Worm (Caenorhabditis elegans) whole organism, L1 larva: ENCODE data around the gene sri-57.
"Not testable (repeated sequence)": the region's sequence is repeated elsewhere in the genome, so short reads cannot be mapped to it uniquely, and the experiment has no call there.

ENCODE experiments used
- F16B12.6 ChIP-seq: fragments of 150-350 bp; optimal IDR thresholded peaks from 2 replicates; lab custom pipeline; 2014; ENCODE audit warnings: missing biosample characterization, missing genetic modification characterization
- ama-1 ChIP-seq: fragments of 150-350 bp; optimal IDR thresholded peaks from 2 replicates; lab custom pipeline; 2014
- dpl-1 ChIP-seq, 3 experiments: fragments of 150-350 bp in 2 of 3; sonication (generic microtip) in 1 of 3; optimal IDR thresholded peaks; 2 replicates each; lab custom pipeline; 2014 to 2017; ENCODE audit warnings: missing biosample characterization in 3 of 3, missing genetic modification characterization in 3 of 3, missing genetic modification reagents in 3 of 3
- lin-13 ChIP-seq: fragments of 150-350 bp; optimal IDR thresholded peaks from 2 replicates; lab custom pipeline; 2014; ENCODE audit warnings: missing biosample characterization, missing genetic modification reagents, missing genetic modification characterization
- lin-15B ChIP-seq: fragments of 150-350 bp; sonication (generic microtip); optimal IDR thresholded peaks from 3 replicates; lab custom pipeline; 2014; ENCODE audit warnings: missing biosample characterization, missing genetic modification characterization
- lir-3 ChIP-seq: sonication (generic microtip); optimal IDR thresholded peaks from 2 replicates; lab custom pipeline; 2016; ENCODE audit warnings: mild to moderate bottlenecking, missing genetic modification characterization, moderate library complexity, missing compliant biosample characterization; ENCODE audit not compliant: poor library complexity
- pqm-1 ChIP-seq: sonication (generic microtip); optimal IDR thresholded peaks from 3 replicates; lab custom pipeline; 2017; ENCODE audit warnings: missing biosample characterization, missing genetic modification characterization
- tbx-2 ChIP-seq: sonication (generic microtip); optimal IDR thresholded peaks from 2 replicates; lab custom pipeline; 2016; ENCODE audit warnings: missing genetic modification characterization, missing compliant biosample characterization
- unc-62 ChIP-seq: fragments of 150-350 bp; optimal IDR thresholded peaks from 2 replicates; lab custom pipeline; 2014; ENCODE audit warnings: missing biosample characterization, missing genetic modification reagents, missing genetic modification characterization
- zag-1 ChIP-seq: fragments of 150-350 bp; optimal IDR thresholded peaks from 2 replicates; lab custom pipeline; 2014; ENCODE audit warnings: missing biosample characterization, missing genetic modification characterization
- ztf-4 ChIP-seq: fragments of 150-350 bp; optimal IDR thresholded peaks from 2 replicates; lab custom pipeline; 2014; ENCODE audit warnings: missing biosample characterization, missing genetic modification characterization

ce11 chrII:2619148-2619547 is 53.1 kb downstream of the sri-57 start, which contains the start of gene msrp-6:
- TF ChIP-seq pqm-1 (tag; lab: Kevin White, UChicago); lin-13 (GFP tag; lab: Kevin White, UChicago); tbx-2 (tag; lab: Kevin White, UChicago); lin-15B; ztf-4 (tag; lab: Kevin White, UChicago); ama-1 (lab: Kevin White, UChicago); dpl-1 (GFP tag; optimal IDR thresholded peaks at IDR 0.05; lab: Kevin White, UChicago); unc-62 (GFP tag; lab: Kevin White, UChicago); zag-1 (tag; lab: Kevin White, UChicago); F16B12.6 (tag; lab: Kevin White, UChicago); lir-3 (tag; lab: Kevin White, UChicago): not testable (repeated sequence)
